Worm (Caenorhabditis elegans) whole organism, early embryonic: ENCODE data around the gene alh-1.

Experiments used
- B0310.2 ChIP-seq: sonication (generic microtip); optimal IDR thresholded peaks from 2 replicates; lab custom pipeline; 2016; ENCODE audit warnings: mild to moderate bottlenecking, missing genetic modification characterization, missing compliant biosample characterization
- aly-1 ChIP-seq: sonication (generic microtip); optimal IDR thresholded peaks from 2 replicates; lab custom pipeline; 2016; ENCODE audit warnings: missing genetic modification characterization, missing compliant biosample characterization
- ama-1 ChIP-seq: fragments of 150-350 bp; optimal IDR thresholded peaks from 2 replicates; lab custom pipeline; 2014
- ceh-13 ChIP-seq: fragments of 200-800 bp; sonication (Bioruptor generic); optimal IDR thresholded peaks from 2 replicates; lab custom pipeline; 2018; ENCODE audit warnings: mild to moderate bottlenecking, missing genetic modification characterization, missing compliant biosample characterization
- ets-7 ChIP-seq: sonication (generic microtip); optimal IDR thresholded peaks from 2 replicates; lab custom pipeline; 2016; ENCODE audit warnings: missing genotype, missing genetic modification characterization, missing compliant biosample characterization
- flt-1 ChIP-seq: fragments of 200-800 bp; sonication (Bioruptor generic); IDR thresholded peaks from 2 replicates; pipeline ENCODE4 v1.3.6; 2022; ENCODE audit warnings: missing genetic modification characterization, missing compliant biosample characterization
- hnd-1 ChIP-seq: sonication (generic microtip); optimal IDR thresholded peaks from 2 replicates; lab custom pipeline; 2016; ENCODE audit warnings: missing genetic modification characterization, missing compliant biosample characterization
- pes-1 ChIP-seq: fragments of 200-800 bp; sonication (Bioruptor generic); IDR thresholded peaks from 2 replicates; pipeline ENCODE4 v1.3.6; 2022; ENCODE audit warnings: missing genetic modification reagents, missing genetic modification characterization, missing compliant biosample characterization
- scrt-1 ChIP-seq: fragments of 200-800 bp; sonication (Bioruptor generic); IDR thresholded peaks from 2 replicates; pipeline ENCODE4 v1.3.6; 2022; ENCODE audit warnings: missing genetic modification characterization, missing compliant biosample characterization
- sea-1 ChIP-seq: fragments of 200-800 bp; sonication (Bioruptor generic); conservative IDR thresholded peaks from 2 replicates; pipeline ENCODE4 v1.3.6; 2022; ENCODE audit warnings: missing genetic modification characterization, missing compliant biosample characterization
- tbx-11 ChIP-seq: fragments of 200-800 bp; sonication (Bioruptor generic); IDR thresholded peaks from 2 replicates; pipeline ENCODE4 v1.3.6; 2022; ENCODE audit warnings: missing genetic modification characterization, missing compliant biosample characterization
- tbx-37 ChIP-seq: fragments of 200-800 bp; sonication (Bioruptor generic); conservative IDR thresholded peaks from 2 replicates; pipeline ENCODE4 v1.3.6; 2022; ENCODE audit warnings: missing genetic modification reagents, missing genetic modification characterization, missing compliant biosample characterization
- tra-4 ChIP-seq: sonication (generic microtip); optimal IDR thresholded peaks from 2 replicates; lab custom pipeline; 2017; ENCODE audit warnings: missing genetic modification characterization, missing compliant biosample characterization

DNA sequence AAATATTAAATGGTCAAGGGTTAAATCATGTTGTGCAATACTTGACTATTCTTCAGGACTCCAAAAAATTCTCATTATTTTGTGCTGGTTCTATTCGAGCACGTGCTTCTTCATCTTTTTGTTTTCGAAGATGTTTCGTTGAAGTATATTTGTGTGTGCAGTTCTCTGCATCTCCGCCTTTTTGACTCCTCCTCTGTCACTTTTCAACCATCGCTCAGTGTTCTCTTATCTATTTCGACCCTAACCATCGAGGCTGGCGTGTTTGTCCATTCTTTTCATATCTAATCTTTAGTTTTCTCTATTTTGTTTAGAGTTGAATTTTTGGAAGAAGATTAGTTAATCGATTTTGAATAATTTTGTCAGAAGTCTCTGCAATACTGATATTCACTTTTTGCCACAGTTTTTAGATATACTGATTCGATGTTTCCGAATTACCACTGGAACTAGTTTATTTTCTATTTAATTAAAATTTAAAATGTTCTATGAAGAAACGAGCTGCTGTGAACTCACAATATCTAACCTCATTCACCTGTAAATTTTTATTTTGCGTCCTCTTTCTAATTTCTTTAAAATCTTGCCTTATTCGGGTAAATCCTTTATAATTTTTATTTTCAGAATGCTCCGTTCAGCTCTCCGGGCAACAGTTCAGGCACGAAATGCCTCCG, at the start of gene alh-1:
- TF ChIP-seq ama-1 (lab: Kevin White, UChicago) (no peak), tbx-11 (no peak), flt-1 (GFP tag; lab: Robert Waterston, UW) (no peak), tra-4 (tag; lab: Kevin White, UChicago) (no peak), B0310.2 (tag; lab: Kevin White, UChicago) (no peak), ceh-13 (GFP tag; lab: Kevin White, UChicago) (no peak), tbx-37 (GFP tag; lab: Robert Waterston, UW) (no peak), pes-1 (GFP tag; lab: Robert Waterston, UW) (no peak), scrt-1 (no peak), aly-1 (tag; lab: Kevin White, UChicago) (no peak), sea-1 (GFP tag; lab: Robert Waterston, UW) (no peak), ets-7 (no peak), hnd-1 (no peak)
